Worm (Caenorhabditis elegans): ENCODE results near the gene B0403.6.

The B0403.6 gene

ce11 chrX:7067250-7067958 lies 7.7 kb downstream of the B0403.6 start:
- peak; percentile 91 for TF ChIP-seq pha-4 (tag; optimal IDR thresholded peaks at IDR 0.05)
- TF ChIP-seq nhr-23 (tag; optimal IDR thresholded peaks at IDR 0.05): peak; percentile 13
- no peak for TF ChIP-seq fkh-2 (tag; optimal IDR thresholded peaks at IDR 0.05)
- no peak for TF ChIP-seq nhr-76 (tag; optimal IDR thresholded peaks at IDR 0.05)
- TF ChIP-seq ceh-28 (tag; optimal IDR thresholded peaks at IDR 0.05): peak; percentile 4
- no peak for TF ChIP-seq ztf-4 (tag; optimal IDR thresholded peaks at IDR 0.05)
- no peak for TF ChIP-seq unc-39 (tag; optimal IDR thresholded peaks at IDR 0.05)
- no peak for TF ChIP-seq snpc-4 (tag; optimal IDR thresholded peaks at IDR 0.05)
- TF ChIP-seq nhr-12 (tag; optimal IDR thresholded peaks at IDR 0.05): no peak
- peak; percentile 5 for TF ChIP-seq ama-1 (optimal IDR thresholded peaks at IDR 0.05)
- TF ChIP-seq nfya-1 (tag; optimal IDR thresholded peaks at IDR 0.05; ENCODE audit: insufficient read depth): no peak
- no peak for TF ChIP-seq nhr-43 (tag; optimal IDR thresholded peaks at IDR 0.05; ENCODE audit: poor library complexity, severe bottlenecking)
- no peak for TF ChIP-seq elt-3 (tag; optimal IDR thresholded peaks at IDR 0.05)
- TF ChIP-seq elt-2 (tag; optimal IDR thresholded peaks at IDR 0.05): no peak

ce11 chrX:7066003-7066402 lies 9.1 kb downstream of the B0403.6 start:
- TF ChIP-seq ceh-28 (tag; optimal IDR thresholded peaks at IDR 0.05) (peak; percentile 32), elt-3 (tag; optimal IDR thresholded peaks at IDR 0.05) (no peak), eor-1 (tag; optimal IDR thresholded peaks at IDR 0.05) (no peak), unc-39 (tag; optimal IDR thresholded peaks at IDR 0.05) (no peak), ztf-4 (tag; optimal IDR thresholded peaks at IDR 0.05) (no peak), lin-15B (tag; optimal IDR thresholded peaks at IDR 0.05) (no peak), elt-1 (tag; optimal IDR thresholded peaks at IDR 0.05) (no peak)

- TF ChIP-seq elt-3 (tag; optimal IDR thresholded peaks at IDR 0.05) (no peak), unc-39 (tag; optimal IDR thresholded peaks at IDR 0.05) (no peak), ceh-82 (tag; optimal IDR thresholded peaks at IDR 0.05) (no peak), mml-1 (tag; optimal IDR thresholded peaks at IDR 0.05) (no peak), ceh-28 (tag; optimal IDR thresholded peaks at IDR 0.05) (no peak), unc-62 (GFP tag; optimal IDR thresholded peaks at IDR 0.05) (no peak), nhr-12 (tag; optimal IDR thresholded peaks at IDR 0.05) (no peak), nhr-43 (tag; optimal IDR thresholded peaks at IDR 0.05; ENCODE audit: poor library complexity, severe bottlenecking) (no peak)
Observed at ce11 chrX:7063236-7063635, 11.9 kb downstream of the B0403.6 start, which contains the start of gene B0403.3. B0403.3 (minus strand) TSS chrX:7063336.

ce11 chrX:7061265-7061664 lies 13.9 kb downstream of the B0403.6 start:
- peak; percentile 39 for TF ChIP-seq pqm-1 (tag; optimal IDR thresholded peaks at IDR 0.05)
- no peak for TF ChIP-seq daf-12 (tag; optimal IDR thresholded peaks at IDR 0.05)
- TF ChIP-seq elt-2 (tag; optimal IDR thresholded peaks at IDR 0.05): peak; percentile 74

ce11 chrX:7057357-7057756 lies 17.8 kb downstream of the B0403.6 start, which contains the start of gene B0403.5:
B0403.5 (plus strand) TSS chrX:7057724.
- TF ChIP-seq hmg-11 (tag; optimal IDR thresholded peaks at IDR 0.05) (no peak), nhr-25 (tag; optimal IDR thresholded peaks at IDR 0.05) (peak; percentile 23), nhr-12 (tag; optimal IDR thresholded peaks at IDR 0.05) (no peak)

ce11 chrX:7050290-7050689 lies 24.9 kb downstream of the B0403.6 start, which contains the start of gene ubc-17:
ubc-17 (plus strand) TSS chrX:7050590.
- no peak for TF ChIP-seq fkh-10 (GFP tag; optimal IDR thresholded peaks at IDR 0.05)
- no peak for TF ChIP-seq nhr-12 (tag; optimal IDR thresholded peaks at IDR 0.05)
- TF ChIP-seq ceh-9 (tag; optimal IDR thresholded peaks at IDR 0.05): no peak
- TF ChIP-seq ztf-11 (tag; optimal IDR thresholded peaks at IDR 0.05): no peak
- TF ChIP-seq elt-2 (tag; optimal IDR thresholded peaks at IDR 0.05): no peak
- no peak for TF ChIP-seq snpc-4 (tag; optimal IDR thresholded peaks at IDR 0.05)
- TF ChIP-seq lin-15B (tag; optimal IDR thresholded peaks at IDR 0.05): no peak
- no peak for TF ChIP-seq sea-2 (GFP tag; optimal IDR thresholded peaks at IDR 0.05)
- no peak for TF ChIP-seq egl-27 (tag; optimal IDR thresholded peaks at IDR 0.05)
- no peak for TF ChIP-seq unc-39 (tag; optimal IDR thresholded peaks at IDR 0.05)
- TF ChIP-seq lsy-12 (tag; optimal IDR thresholded peaks at IDR 0.05): no peak
- no peak for TF ChIP-seq fkh-2 (tag; optimal IDR thresholded peaks at IDR 0.05)
- no peak for TF ChIP-seq nhr-67 (tag; optimal IDR thresholded peaks at IDR 0.05)
- no peak for TF ChIP-seq ama-1 (optimal IDR thresholded peaks at IDR 0.05)
- TF ChIP-seq ztf-4 (tag; optimal IDR thresholded peaks at IDR 0.05): no peak
- no peak for TF ChIP-seq nhr-28 (tag; optimal IDR thresholded peaks at IDR 0.05)
- TF ChIP-seq fos-1 (tag; optimal IDR thresholded peaks at IDR 0.05): no peak
- no peak for TF ChIP-seq jun-1 (tag; optimal IDR thresholded peaks at IDR 0.05)
- TF ChIP-seq aly-2 (tag; optimal IDR thresholded peaks at IDR 0.05): no peak
